Worm (Caenorhabditis elegans) whole organism, mixed stage, embryonic: ENCODE results near the gene F43G6.7.

Experiments
- bed-3 ChIP-seq: fragments of 200-800 bp; sonication (Bioruptor generic); optimal IDR thresholded peaks from 3 replicates; lab custom pipeline; 2018; ENCODE audit warnings: mild to moderate bottlenecking, missing genetic modification characterization, moderate library complexity, missing compliant biosample characterization
- blmp-1 ChIP-seq: fragments of 150-350 bp; optimal IDR thresholded peaks from 2 replicates; lab custom pipeline; 2014; ENCODE audit warnings: missing biosample characterization, missing genetic modification characterization
- ceh-39 ChIP-seq: fragments of 150-350 bp; optimal IDR thresholded peaks from 2 replicates; lab custom pipeline; 2014; ENCODE audit warnings: missing biosample characterization, missing genetic modification characterization
- ceh-43 ChIP-seq: fragments of 200-800 bp; sonication (Bioruptor generic); optimal IDR thresholded peaks from 2 replicates; lab custom pipeline; 2018; ENCODE audit warnings: mild to moderate bottlenecking, missing genetic modification characterization, moderate library complexity, missing compliant biosample characterization
- ceh-83 ChIP-seq: fragments of 200-800 bp; sonication (Bioruptor generic); optimal IDR thresholded peaks from 2 replicates; lab custom pipeline; 2018; ENCODE audit warnings: mild to moderate bottlenecking, missing genetic modification characterization, missing compliant biosample characterization
- ces-1 ChIP-seq: fragments of 150-350 bp; optimal IDR thresholded peaks from 2 replicates; lab custom pipeline; 2014; ENCODE audit warnings: missing biosample characterization, missing genetic modification reagents, missing genetic modification characterization
- cnd-1 ChIP-seq: fragments of 200-800 bp; sonication (Bioruptor generic); optimal IDR thresholded peaks from 2 replicates; lab custom pipeline; 2018; ENCODE audit warnings: mild to moderate bottlenecking, missing genetic modification characterization, missing compliant biosample characterization
- drap-1 ChIP-seq: fragments of 200-800 bp; sonication (Bioruptor generic); optimal IDR thresholded peaks from 3 replicates; lab custom pipeline; 2018; ENCODE audit warnings: mild to moderate bottlenecking, missing genetic modification characterization, missing compliant biosample characterization
- elt-1 ChIP-seq: sonication (generic microtip); optimal IDR thresholded peaks from 2 replicates; lab custom pipeline; 2017; ENCODE audit warnings: missing genetic modification characterization, mild to moderate bottlenecking, missing compliant biosample characterization, antibody characterized with exemption, moderate library complexity, borderline replicate concordance; ENCODE audit not compliant: insufficient read depth
- elt-3 ChIP-seq: fragments of 150-350 bp; optimal IDR thresholded peaks from 2 replicates; lab custom pipeline; 2014; ENCODE audit warnings: missing biosample characterization, missing genetic modification characterization
- flh-1 ChIP-seq: fragments of 200-800 bp; sonication (Bioruptor generic); optimal IDR thresholded peaks from 2 replicates; lab custom pipeline; 2018; ENCODE audit warnings: mild to moderate bottlenecking, missing genetic modification characterization, moderate library complexity, missing compliant biosample characterization
- hlh-1 ChIP-seq: fragments of 150-350 bp; optimal IDR thresholded peaks from 2 replicates; lab custom pipeline; 2014; ENCODE audit warnings: missing biosample characterization, missing genetic modification reagents, missing genetic modification characterization
- lin-13 ChIP-seq: fragments of 150-350 bp; optimal IDR thresholded peaks from 2 replicates; lab custom pipeline; 2014; ENCODE audit warnings: missing biosample characterization, missing genetic modification characterization
- lin-32 ChIP-seq: fragments of 200-800 bp; sonication (Bioruptor generic); optimal IDR thresholded peaks from 2 replicates; lab custom pipeline; 2018; ENCODE audit warnings: mild to moderate bottlenecking, missing genetic modification characterization, missing compliant biosample characterization
- lsy-2 ChIP-seq: fragments of 150-350 bp; optimal IDR thresholded peaks from 2 replicates; lab custom pipeline; 2014; ENCODE audit warnings: missing biosample characterization, missing genetic modification characterization
- mab-5 ChIP-seq: fragments of 150-350 bp; optimal IDR thresholded peaks from 2 replicates; lab custom pipeline; 2014; ENCODE audit warnings: missing biosample characterization, missing genetic modification characterization
- mls-2 ChIP-seq: sonication (generic microtip); optimal IDR thresholded peaks from 2 replicates; lab custom pipeline; 2016; ENCODE audit warnings: mild to moderate bottlenecking, missing genetic modification characterization, moderate library complexity, missing compliant biosample characterization
- nhr-12 ChIP-seq: fragments of 150-350 bp; optimal IDR thresholded peaks from 2 replicates; lab custom pipeline; 2014; ENCODE audit warnings: missing biosample characterization, missing genetic modification characterization
- nhr-2 ChIP-seq: fragments of 150-350 bp; optimal IDR thresholded peaks from 2 replicates; lab custom pipeline; 2014; ENCODE audit warnings: missing biosample characterization, missing genetic modification characterization
- nhr-237 ChIP-seq: fragments of 150-350 bp; optimal IDR thresholded peaks from 2 replicates; lab custom pipeline; 2014; ENCODE audit warnings: missing biosample characterization, missing genetic modification characterization
- nhr-28 ChIP-seq: fragments of 150-350 bp; optimal IDR thresholded peaks from 2 replicates; lab custom pipeline; 2014; ENCODE audit warnings: missing biosample characterization, missing genetic modification characterization
- sem-2 ChIP-seq: fragments of 200-800 bp; sonication (Bioruptor generic); optimal IDR thresholded peaks from 2 replicates; lab custom pipeline; 2018; ENCODE audit warnings: mild to moderate bottlenecking, missing genetic modification characterization, missing compliant biosample characterization
- snpc-4 ChIP-seq: fragments of 150-350 bp; optimal IDR thresholded peaks from 2 replicates; lab custom pipeline; 2014; ENCODE audit warnings: missing biosample characterization, missing genetic modification characterization
- sptf-1 ChIP-seq: sonication (generic microtip); optimal IDR thresholded peaks from 2 replicates; lab custom pipeline; 2017; ENCODE audit warnings: mild to moderate bottlenecking, missing genetic modification characterization, moderate library complexity, missing compliant biosample characterization
- tbx-8 ChIP-seq: fragments of 200-800 bp; sonication (Bioruptor generic); optimal IDR thresholded peaks from 2 replicates; lab custom pipeline; 2018; ENCODE audit warnings: mild to moderate bottlenecking, missing genetic modification characterization, moderate library complexity, missing compliant biosample characterization
- unc-120 ChIP-seq: sonication (generic microtip); optimal IDR thresholded peaks from 2 replicates; lab custom pipeline; 2017; ENCODE audit warnings: missing genetic modification characterization, missing compliant biosample characterization; ENCODE audit not compliant: poor library complexity, severe bottlenecking
- unc-62 ChIP-seq: fragments of 150-350 bp; optimal IDR thresholded peaks from 2 replicates; lab custom pipeline; 2014; ENCODE audit warnings: missing biosample characterization, missing genetic modification reagents, missing genetic modification characterization
- zip-8 ChIP-seq: fragments of 150-350 bp; optimal IDR thresholded peaks from 2 replicates; lab custom pipeline; 2014; ENCODE audit warnings: missing biosample characterization, missing genetic modification characterization
- ztf-11 ChIP-seq: fragments of 150-350 bp; optimal IDR thresholded peaks from 2 replicates; lab custom pipeline; 2014; ENCODE audit warnings: missing biosample characterization, missing genetic modification characterization

The F43G6.7 gene

ce11 chrII:11810436-11810835 lies at the start of gene F43G6.7:
F43G6.7 (plus strand) TSS chrII:11810790.
- TF ChIP-seq snpc-4: no peak

DNA sequence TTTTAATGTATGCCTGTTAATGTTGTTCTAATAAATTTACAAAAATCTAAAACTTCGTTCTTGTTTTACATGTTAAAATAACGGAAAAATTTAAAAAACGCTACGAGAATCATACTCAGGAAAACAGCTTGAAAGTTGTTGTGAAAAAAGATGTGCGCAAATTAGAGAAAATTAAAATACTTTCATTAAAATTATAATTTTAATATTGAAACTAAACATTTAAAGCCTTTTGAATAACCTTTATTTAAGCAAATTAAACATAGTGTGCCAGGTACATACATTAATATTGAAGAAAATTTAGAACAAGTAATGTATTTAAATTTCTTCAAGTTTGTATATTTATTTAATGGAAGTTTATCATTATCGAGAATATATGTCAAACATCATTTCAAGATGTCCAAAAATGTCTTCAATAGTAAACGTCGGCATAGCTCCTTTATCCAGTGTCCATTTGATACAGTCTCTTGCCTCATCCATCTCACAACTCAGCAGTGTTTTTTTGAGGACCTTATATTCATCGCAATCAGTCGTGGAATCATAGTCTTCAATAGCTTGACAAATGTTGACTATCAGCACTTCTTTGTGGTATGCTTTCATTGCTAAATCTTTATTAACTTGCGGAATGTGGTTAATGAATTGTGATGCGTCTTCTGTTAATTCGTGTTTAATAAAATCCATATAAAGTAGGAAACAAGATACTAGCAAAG lies 48.6 kb upstream of the F43G6.7 start:
- no peak for TF ChIP-seq cnd-1
- peak; percentile 64 for TF ChIP-seq ces-1 (GFP tag; lab: Kevin White, UChicago)
- peak; percentile 10 for TF ChIP-seq lsy-2
- TF ChIP-seq hlh-1 (tag; lab: Kevin White, UChicago): no peak
- TF ChIP-seq bed-3 (GFP tag; lab: Kevin White, UChicago): no peak
- no peak for TF ChIP-seq lin-13 (tag; lab: Kevin White, UChicago)
- TF ChIP-seq nhr-12 (tag; lab: Kevin White, UChicago): no peak
- peak; percentile 60 for TF ChIP-seq nhr-2 (tag; lab: Kevin White, UChicago)

DNA sequence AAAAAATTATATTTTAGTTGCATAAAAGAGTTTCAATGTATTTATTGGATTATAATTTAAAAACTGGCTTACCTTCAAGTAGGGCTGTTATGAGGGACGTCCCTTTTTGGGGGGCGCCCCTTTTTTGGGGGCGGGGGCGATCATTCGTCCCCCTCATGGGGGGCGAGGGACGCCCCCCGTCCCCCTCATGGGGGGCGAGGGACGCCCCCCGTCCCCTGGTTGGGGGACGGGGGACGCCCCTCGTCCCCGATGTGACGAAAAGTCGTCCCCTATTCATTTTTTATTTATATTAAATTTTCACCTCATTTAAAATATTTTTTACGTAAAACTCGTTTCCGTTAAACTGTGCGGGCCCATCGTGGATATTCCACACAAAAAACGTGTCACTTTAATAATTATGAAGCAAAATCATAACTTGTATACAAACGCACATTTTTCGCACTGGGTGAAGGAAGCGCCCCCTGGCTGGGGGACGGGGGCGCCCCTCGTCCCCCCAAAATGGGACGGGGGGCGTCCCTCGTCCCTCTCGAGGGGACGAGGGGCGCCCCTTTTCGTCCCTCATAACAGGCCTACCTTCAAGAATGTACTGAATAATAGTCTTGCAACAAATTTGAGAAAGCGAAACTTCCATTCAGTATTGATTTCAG lies 45.0 kb upstream of the F43G6.7 start:
- TF ChIP-seq ceh-43 (GFP tag; lab: Kevin White, UChicago): no peak
- no peak for TF ChIP-seq nhr-2 (tag; lab: Kevin White, UChicago)
- no peak for TF ChIP-seq nhr-28 (tag; lab: Kevin White, UChicago)
- TF ChIP-seq flh-1 (GFP tag; lab: Kevin White, UChicago): no peak
- no peak for TF ChIP-seq ztf-11 (tag; lab: Kevin White, UChicago)
- no peak for TF ChIP-seq mab-5
- no peak for TF ChIP-seq unc-120 (tag; lab: Kevin White, UChicago)
- TF ChIP-seq elt-3: no peak
- no peak for TF ChIP-seq mls-2 (tag; lab: Kevin White, UChicago)
- no peak for TF ChIP-seq sem-2
- TF ChIP-seq cnd-1: no peak
- TF ChIP-seq blmp-1: no peak
- TF ChIP-seq lsy-2: no peak
- no peak for TF ChIP-seq ceh-39 (tag; lab: Kevin White, UChicago)
- TF ChIP-seq unc-62: no peak
- TF ChIP-seq sptf-1 (tag; lab: Kevin White, UChicago): no peak
- no peak for TF ChIP-seq zip-8 (tag; lab: Kevin White, UChicago)
- no peak for TF ChIP-seq drap-1 (GFP tag; lab: Kevin White, UChicago)

DNA sequence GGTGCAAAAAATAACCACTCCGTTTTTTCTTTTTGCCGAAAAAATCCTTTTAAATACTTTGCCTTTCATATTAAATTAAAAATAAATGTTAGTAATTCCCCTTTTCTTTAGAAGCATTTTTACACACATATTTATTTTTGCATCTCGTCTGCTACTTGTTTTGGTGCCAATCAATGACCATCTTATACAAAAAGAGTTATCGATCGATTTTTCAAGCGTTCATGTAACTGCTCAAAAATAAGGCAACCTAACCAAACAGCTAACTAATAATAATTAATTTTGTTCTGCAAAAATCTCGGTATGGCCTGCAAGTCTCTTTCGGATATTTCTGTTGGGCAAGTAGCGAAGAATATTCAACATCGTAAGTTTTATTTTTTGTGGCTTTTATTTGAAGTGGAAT lies 44.1 kb upstream of the F43G6.7 start, which contains the start of gene F44E5.2:
Gene F44E5.2, plus strand, starts transcription at position 301 of the 400 bp plus-strand sequence.
- TF ChIP-seq elt-1 (no peak), ceh-43 (GFP tag; lab: Kevin White, UChicago) (no peak)

- TF ChIP-seq elt-1 (no peak), flh-1 (GFP tag; lab: Kevin White, UChicago) (no peak), nhr-2 (tag; lab: Kevin White, UChicago) (no peak)
These were observed 38.2 kb upstream of the F43G6.7 start, which contains the start of gene F44E5.15 for ce11 chrII:11772364-11772763. F44E5.15 (plus strand) TSS chrII:11772664.

DNA sequence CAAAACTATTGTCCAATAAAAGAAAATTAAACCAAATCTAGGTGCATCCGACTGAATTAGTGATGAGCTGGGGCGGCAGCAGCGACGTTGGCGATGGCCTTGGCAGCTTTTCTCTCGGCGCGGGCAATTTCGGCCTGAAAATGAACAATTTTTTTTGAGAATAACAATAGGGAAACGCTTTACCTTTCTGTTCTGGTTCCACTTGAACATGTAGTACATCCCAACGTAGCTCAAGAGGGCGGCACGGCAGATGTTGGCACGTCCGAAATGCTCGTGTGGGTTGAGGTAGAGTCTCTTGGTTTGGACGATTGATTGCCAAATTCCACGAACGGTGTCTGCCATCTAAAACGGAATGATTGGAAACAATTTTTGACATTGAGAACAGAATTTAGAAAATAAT lies 36.4 kb upstream of the F43G6.7 start, which contains the start of gene F44E5.1:
Gene F44E5.1, minus strand, starts transcription at position 342 of the 400 bp plus-strand sequence.
- TF ChIP-seq ceh-39 (tag; lab: Kevin White, UChicago) (no peak), lin-32 (no peak), blmp-1 (no peak), drap-1 (GFP tag; lab: Kevin White, UChicago) (no peak), elt-1 (no peak), zip-8 (tag; lab: Kevin White, UChicago) (no peak), nhr-237 (tag; lab: Kevin White, UChicago) (no peak), lsy-2 (no peak), tbx-8 (GFP tag; lab: Kevin White, UChicago) (no peak), ces-1 (GFP tag; lab: Kevin White, UChicago) (no peak), nhr-12 (tag; lab: Kevin White, UChicago) (no peak), cnd-1 (no peak), ceh-83 (GFP tag; lab: Kevin White, UChicago) (no peak), nhr-2 (tag; lab: Kevin White, UChicago) (no peak), mls-2 (tag; lab: Kevin White, UChicago) (no peak), hlh-1 (tag; lab: Kevin White, UChicago) (no peak)
